Worm (Caenorhabditis elegans): ENCODE measurements around the gene K12D12.5.

DNA sequence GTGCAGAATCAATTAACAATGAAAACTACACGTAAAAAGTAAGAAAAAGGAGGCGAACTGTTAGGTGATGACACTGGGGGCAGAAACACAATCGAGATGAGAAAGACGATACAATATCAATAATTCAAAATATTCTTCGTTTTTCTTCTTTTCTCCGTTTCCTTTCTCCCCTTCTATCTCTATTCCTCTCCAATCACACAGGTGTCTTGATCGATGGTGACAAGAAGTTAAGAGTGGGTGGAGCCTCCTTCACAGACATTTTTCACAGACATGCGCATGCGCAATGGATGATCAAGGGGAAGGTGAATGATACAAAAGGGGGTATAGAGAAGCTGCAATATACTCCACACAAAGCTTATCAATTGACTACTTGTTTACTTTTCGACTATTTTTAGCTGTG is 6.1 kb upstream of the K12D12.5 start:
- no peak for TF ChIP-seq F22D6.2 (tag; optimal IDR thresholded peaks at IDR 0.05)
- no peak for TF ChIP-seq him-1 (tag; optimal IDR thresholded peaks at IDR 0.05)
- TF ChIP-seq F23B12.7 (tag; optimal IDR thresholded peaks at IDR 0.05; ENCODE audit: insufficient read depth) = no peak

All from whole organism, young adult.